Worm (Caenorhabditis elegans) whole organism, L1 larva: ENCODE data around the gene C06A1.6.
A peak's percentile ranks its signal among the peaks of the same experiment; 100 is the strongest.

ENCODE experiments used
- C04F5.9 ChIP-seq: sonication (generic microtip); optimal IDR thresholded peaks from 2 replicates; lab custom pipeline; 2016; ENCODE audit warnings: missing genetic modification characterization, missing compliant biosample characterization
- Y116A8C.19 ChIP-seq: sonication (generic microtip); optimal IDR thresholded peaks from 2 replicates; lab custom pipeline; 2016; ENCODE audit warnings: missing compliant biosample characterization, missing genetic modification characterization, borderline replicate concordance
- aly-2 ChIP-seq: fragments of 150-350 bp; optimal IDR thresholded peaks from 2 replicates; lab custom pipeline; 2014; ENCODE audit warnings: missing biosample characterization, missing genetic modification characterization
- ama-1 ChIP-seq: fragments of 150-350 bp; optimal IDR thresholded peaks from 2 replicates; lab custom pipeline; 2014
- ceh-63 ChIP-seq: fragments of 200-800 bp; sonication (Bioruptor generic); optimal IDR thresholded peaks from 2 replicates; lab custom pipeline; 2018; ENCODE audit warnings: mild to moderate bottlenecking, missing genetic modification characterization, missing compliant biosample characterization
- ceh-82 ChIP-seq, 3 experiments: fragments of 150-350 bp in 1 of 3; sonication (generic microtip) in 2 of 3; optimal IDR thresholded peaks; 2 replicates each; lab custom pipeline; 2014 to 2017; ENCODE audit warnings: missing biosample characterization in 3 of 3, missing genetic modification characterization in 3 of 3
- ceh-88 ChIP-seq: fragments of 200-800 bp; sonication (Bioruptor generic); IDR thresholded peaks from 2 replicates; pipeline ENCODE4 v1.3.6; 2022; ENCODE audit warnings: missing genetic modification characterization, missing compliant biosample characterization
- ces-1 ChIP-seq: fragments of 150-350 bp; optimal IDR thresholded peaks from 2 replicates; lab custom pipeline; 2014; ENCODE audit warnings: missing biosample characterization, missing genetic modification reagents, missing genetic modification characterization
- dpl-1 ChIP-seq, 3 experiments: fragments of 150-350 bp in 2 of 3; sonication (generic microtip) in 1 of 3; optimal IDR thresholded peaks; 2 replicates each; lab custom pipeline; 2014 to 2017; ENCODE audit warnings: missing biosample characterization in 3 of 3, missing genetic modification characterization in 3 of 3, missing genetic modification reagents in 3 of 3
- efl-1 ChIP-seq, 4 experiments: fragments of 150-350 bp; optimal IDR thresholded peaks in 3 of 4; peaks in 1 of 4; 1 replicate in 1 of 4; 2 replicates in 3 of 4; lab custom pipeline; 2014; ENCODE audit warnings: missing biosample characterization in 2 of 4, missing genetic modification characterization in 2 of 4, missing genetic modification reagents in 2 of 4
- efl-3 ChIP-seq: fragments of 200-800 bp; sonication (Bioruptor generic); optimal IDR thresholded peaks from 2 replicates; lab custom pipeline; 2018; ENCODE audit warnings: mild to moderate bottlenecking, missing genetic modification characterization, missing compliant biosample characterization
- egl-13 ChIP-seq: sonication (generic microtip); optimal IDR thresholded peaks from 2 replicates; lab custom pipeline; 2016; ENCODE audit warnings: missing genotype, missing genetic modification reagents, missing genetic modification characterization, missing compliant biosample characterization
- elt-2 ChIP-seq: sonication (generic microtip); optimal IDR thresholded peaks from 2 replicates; lab custom pipeline; 2016; ENCODE audit warnings: missing genetic modification characterization, mild to moderate bottlenecking, inconsistent platforms, missing compliant biosample characterization, missing genetic modification reagents
- fkh-8 ChIP-seq: sonication (generic microtip); optimal IDR thresholded peaks from 2 replicates; lab custom pipeline; 2016; ENCODE audit warnings: mild to moderate bottlenecking, missing genetic modification characterization, missing compliant biosample characterization
- jun-1 ChIP-seq: fragments of 150-350 bp; optimal IDR thresholded peaks from 2 replicates; lab custom pipeline; 2014; ENCODE audit warnings: missing biosample characterization, missing genetic modification reagents, missing genetic modification characterization
- lin-13 ChIP-seq: fragments of 150-350 bp; optimal IDR thresholded peaks from 2 replicates; lab custom pipeline; 2014; ENCODE audit warnings: missing biosample characterization, missing genetic modification reagents, missing genetic modification characterization
- lin-14 ChIP-seq: fragments of 200-800 bp; sonication (Bioruptor generic); optimal IDR thresholded peaks from 2 replicates; lab custom pipeline; 2018; ENCODE audit warnings: mild to moderate bottlenecking, missing genetic modification characterization, moderate library complexity, missing compliant biosample characterization
- lin-15B ChIP-seq: fragments of 150-350 bp; sonication (generic microtip); optimal IDR thresholded peaks from 3 replicates; lab custom pipeline; 2014; ENCODE audit warnings: missing biosample characterization, missing genetic modification characterization
- lir-3 ChIP-seq: sonication (generic microtip); optimal IDR thresholded peaks from 2 replicates; lab custom pipeline; 2016; ENCODE audit warnings: mild to moderate bottlenecking, missing genetic modification characterization, moderate library complexity, missing compliant biosample characterization; ENCODE audit not compliant: poor library complexity
- lsy-2 ChIP-seq, 2 experiments: fragments of 150-350 bp; optimal IDR thresholded peaks; 2 replicates each; lab custom pipeline; 2014; ENCODE audit warnings: missing biosample characterization in 2 of 2, missing genetic modification characterization in 2 of 2
- mab-9 ChIP-seq: fragments of 200-800 bp; sonication (Bioruptor generic); IDR thresholded peaks from 2 replicates; pipeline ENCODE4 v1.3.6; 2022; ENCODE audit warnings: missing genetic modification reagents, missing genetic modification characterization, missing compliant biosample characterization
- mdl-1 ChIP-seq, 2 experiments: fragments of 150-350 bp; optimal IDR thresholded peaks; 2 replicates each; lab custom pipeline; 2014 to 2017; ENCODE audit warnings: missing biosample characterization in 2 of 2, missing genetic modification characterization in 2 of 2, inconsistent platforms in 1 of 2
- mef-2 ChIP-seq: fragments of 150-350 bp; optimal IDR thresholded peaks from 2 replicates; lab custom pipeline; 2014; ENCODE audit warnings: missing biosample characterization, missing genetic modification characterization
- nhr-12 ChIP-seq: sonication (generic microtip); optimal IDR thresholded peaks from 2 replicates; lab custom pipeline; 2017; ENCODE audit warnings: missing biosample characterization, missing genetic modification characterization
- nhr-19 ChIP-seq: fragments of 200-800 bp; sonication (Bioruptor generic); conservative IDR thresholded peaks from 2 replicates; pipeline ENCODE4 v1.3.6; 2022; ENCODE audit warnings: missing genetic modification characterization, missing compliant biosample characterization
- nhr-20 ChIP-seq: sonication (generic microtip); optimal IDR thresholded peaks from 2 replicates; lab custom pipeline; 2016; ENCODE audit warnings: mild to moderate bottlenecking, missing genetic modification characterization, missing compliant biosample characterization
- nhr-47 ChIP-seq: sonication (generic microtip); optimal IDR thresholded peaks from 2 replicates; lab custom pipeline; 2016; ENCODE audit warnings: mild to moderate bottlenecking, missing genetic modification characterization, moderate library complexity, missing compliant biosample characterization
- nhr-71 ChIP-seq: sonication (generic microtip); optimal IDR thresholded peaks from 2 replicates; lab custom pipeline; 2016; ENCODE audit warnings: mild to moderate bottlenecking, missing genetic modification characterization, moderate library complexity, missing compliant biosample characterization
- nhr-77 ChIP-seq: fragments of 150-350 bp; optimal IDR thresholded peaks from 2 replicates; lab custom pipeline; 2014; ENCODE audit warnings: missing biosample characterization, missing genetic modification characterization
- nhr-85 ChIP-seq: sonication (generic microtip); peaks from one replicate; lab custom pipeline; 2016; ENCODE audit warnings: missing genetic modification characterization, inconsistent platforms, missing compliant biosample characterization
- pag-3 ChIP-seq: sonication (generic microtip); optimal IDR thresholded peaks from 2 replicates; lab custom pipeline; 2017; ENCODE audit warnings: missing genetic modification characterization, mild to moderate bottlenecking, missing compliant biosample characterization, antibody characterized with exemption, borderline replicate concordance; ENCODE audit not compliant: insufficient read depth
- pax-3 ChIP-seq: fragments of 200-800 bp; sonication (Bioruptor generic); optimal IDR thresholded peaks from 2 replicates; lab custom pipeline; 2018; ENCODE audit warnings: mild to moderate bottlenecking, missing genetic modification characterization, moderate library complexity, missing compliant biosample characterization
- pqm-1 ChIP-seq: sonication (generic microtip); optimal IDR thresholded peaks from 3 replicates; lab custom pipeline; 2017; ENCODE audit warnings: missing biosample characterization, missing genetic modification characterization
- rnt-1 ChIP-seq: sonication (generic microtip); optimal IDR thresholded peaks from 2 replicates; lab custom pipeline; 2016; ENCODE audit warnings: mild to moderate bottlenecking, missing genetic modification characterization, moderate library complexity, missing compliant biosample characterization
- skn-1 ChIP-seq: fragments of 150-350 bp; optimal IDR thresholded peaks from 2 replicates; lab custom pipeline; 2014; ENCODE audit warnings: missing biosample characterization, missing genetic modification characterization
- snu-23 ChIP-seq: sonication (generic microtip); optimal IDR thresholded peaks from 2 replicates; lab custom pipeline; 2016; ENCODE audit warnings: missing genetic modification characterization, missing compliant biosample characterization
- sptf-1 ChIP-seq: fragments of 150-350 bp; optimal IDR thresholded peaks from 2 replicates; lab custom pipeline; 2014; ENCODE audit warnings: missing biosample characterization, missing genetic modification characterization
- swsn-7 ChIP-seq: sonication (generic microtip); optimal IDR thresholded peaks from 2 replicates; lab custom pipeline; 2016; ENCODE audit warnings: missing genetic modification characterization, missing compliant biosample characterization
- tlp-1 ChIP-seq: fragments of 150-350 bp; optimal IDR thresholded peaks from 2 replicates; lab custom pipeline; 2014; ENCODE audit warnings: missing biosample characterization, missing genetic modification characterization
- unc-62 ChIP-seq: fragments of 150-350 bp; optimal IDR thresholded peaks from 2 replicates; lab custom pipeline; 2014; ENCODE audit warnings: missing biosample characterization, missing genetic modification reagents, missing genetic modification characterization
- zip-4 ChIP-seq: fragments of 200-800 bp; sonication (Bioruptor generic); optimal IDR thresholded peaks from 2 replicates; lab custom pipeline; 2018; ENCODE audit warnings: mild to moderate bottlenecking, missing genetic modification characterization, moderate library complexity, missing compliant biosample characterization
- ztf-11 ChIP-seq, 2 experiments: sonication (generic microtip); optimal IDR thresholded peaks; 2 replicates each; lab custom pipeline; 2016 to 2017; ENCODE audit warnings: missing genetic modification characterization in 2 of 2, missing biosample characterization in 1 of 2, missing compliant biosample characterization in 1 of 2
- ztf-4 ChIP-seq: fragments of 150-350 bp; optimal IDR thresholded peaks from 2 replicates; lab custom pipeline; 2014; ENCODE audit warnings: missing biosample characterization, missing genetic modification characterization

C06A1.6 gene

DNA sequence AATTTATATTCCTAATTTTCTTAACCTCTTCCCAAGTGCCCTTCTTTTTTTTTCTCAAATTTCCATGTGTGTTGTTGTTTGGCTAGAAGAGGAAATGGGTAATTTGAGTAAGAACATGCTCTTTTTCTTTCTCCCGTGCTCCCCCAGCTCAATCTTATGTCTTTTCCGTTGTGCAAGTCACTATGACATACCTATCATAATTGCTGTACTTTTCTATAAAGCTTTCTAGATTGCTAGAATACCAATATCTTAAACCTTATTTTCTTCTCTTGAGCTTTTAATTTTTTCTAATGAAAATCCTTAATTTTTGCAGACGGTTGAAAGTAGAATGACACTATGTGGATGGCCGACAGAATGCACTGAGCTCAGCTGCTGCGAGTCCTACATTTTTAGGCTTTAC, 5.8 kb upstream of the C06A1.6 start, which contains the start of gene txt-13:
TSS of gene txt-13 (plus strand) at position 301 of the 400 bp plus-strand sequence.
- no peak for TF ChIP-seq pqm-1 (tag; lab: Kevin White, UChicago)
- TF ChIP-seq ceh-82 (tag; optimal IDR thresholded peaks at IDR 0.05; lab: Kevin White, UChicago) = no peak
- TF ChIP-seq pax-3 (tag; lab: Kevin White, UChicago) = no peak
- no peak for TF ChIP-seq efl-3 (GFP tag; lab: Kevin White, UChicago)
- no peak for TF ChIP-seq skn-1
- TF ChIP-seq lir-3 (tag; lab: Kevin White, UChicago) = no peak
- TF ChIP-seq nhr-12 (tag; lab: Kevin White, UChicago) = no peak
- TF ChIP-seq ceh-63 (GFP tag; lab: Kevin White, UChicago) = no peak
- no peak for TF ChIP-seq mef-2 (tag; lab: Kevin White, UChicago)
- no peak for TF ChIP-seq dpl-1 (GFP tag; optimal IDR thresholded peaks at IDR 0.05; lab: Kevin White, UChicago)
- TF ChIP-seq mdl-1 (tag; optimal IDR thresholded peaks at IDR 0.05; lab: Kevin White, UChicago) = no peak
- TF ChIP-seq unc-62 (GFP tag; lab: Kevin White, UChicago) = no peak
- no peak for TF ChIP-seq nhr-77 (tag; lab: Kevin White, UChicago)
- TF ChIP-seq nhr-85 (tag; lab: Kevin White, UChicago) = no peak
- TF ChIP-seq, all 84 proteins: peak for 0

DNA sequence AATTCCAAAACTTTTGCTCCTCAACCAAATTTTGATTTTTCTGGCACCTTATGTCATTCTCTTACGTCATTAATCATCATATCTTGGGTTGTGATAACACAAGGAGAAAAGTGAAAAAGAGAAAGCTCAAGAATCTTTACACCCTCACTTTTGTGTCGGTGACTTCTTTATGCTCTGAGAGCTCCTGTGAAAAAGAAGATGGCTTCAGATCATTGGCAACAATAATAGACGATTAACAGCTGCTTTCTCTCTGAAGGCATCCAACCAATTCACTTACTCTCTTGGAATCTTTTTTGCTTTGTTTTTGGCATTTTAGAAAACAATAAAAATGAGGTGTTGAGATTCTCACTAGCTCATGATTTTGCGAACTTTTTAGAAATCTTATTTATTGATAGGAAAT, 5.0 kb upstream of the C06A1.6 start:
- TF ChIP-seq aly-2 (tag; lab: Kevin White, UChicago) (no peak), nhr-71 (tag; lab: Kevin White, UChicago) (peak; percentile 43), C04F5.9 (tag; lab: Kevin White, UChicago) (no peak), elt-2 (tag; lab: Kevin White, UChicago) (no peak), efl-1 (optimal IDR thresholded peaks at IDR 0.05; lab: Kevin White, UChicago) (peak in 1 of 2 experiments; percentile 3), efl-1 (GFP tag; optimal IDR thresholded peaks at IDR 0.05 in 1 of 2; lab: Kevin White, UChicago) (no peak), lsy-2 (tag; optimal IDR thresholded peaks at IDR 0.05; lab: Kevin White, UChicago) (peak in 1 of 2 experiments; percentile 13), lin-14 (peak; percentile 79), ceh-82 (tag; optimal IDR thresholded peaks at IDR 0.05; lab: Kevin White, UChicago) (no peak), tlp-1 (tag; lab: Kevin White, UChicago) (no peak), rnt-1 (tag; lab: Kevin White, UChicago) (peak; percentile 44), ceh-63 (GFP tag; lab: Kevin White, UChicago) (no peak), lin-13 (no peak), pag-3 (tag; lab: Kevin White, UChicago) (peak; percentile 86)

DNA sequence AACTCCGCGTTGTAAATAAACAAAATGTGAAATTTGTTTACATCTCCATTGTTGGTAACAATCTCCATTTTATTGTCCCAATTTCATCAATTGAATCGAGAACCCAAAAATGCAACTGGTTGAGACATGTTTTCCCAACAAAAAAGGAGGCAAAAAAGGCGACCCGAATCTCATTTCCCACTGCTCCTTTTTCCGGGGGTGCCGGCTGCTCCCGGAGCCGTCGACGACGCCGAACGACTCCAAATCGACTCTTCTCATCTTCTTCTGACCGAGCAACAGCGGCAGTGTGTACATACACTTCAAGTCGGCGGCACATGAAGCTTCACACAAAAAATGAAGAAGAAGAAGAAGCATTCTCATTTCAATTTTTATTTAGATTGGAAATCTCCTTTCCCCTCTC, 2.0 kb upstream of the C06A1.6 start:
- TF ChIP-seq snu-23 = no peak
- no peak for TF ChIP-seq nhr-47 (tag; lab: Kevin White, UChicago)
- no peak for TF ChIP-seq ztf-11 (tag; optimal IDR thresholded peaks at IDR 0.05; lab: Kevin White, UChicago)
- no peak for TF ChIP-seq sptf-1 (tag; lab: Kevin White, UChicago)
- TF ChIP-seq ztf-4 (tag; lab: Kevin White, UChicago) = no peak
- no peak for TF ChIP-seq lir-3 (tag; lab: Kevin White, UChicago)
- peak; percentile 30 for TF ChIP-seq lin-14

ce11 chrII:10563368-10563767, 1.1 kb downstream of the C06A1.6 start, which contains the start of gene cdc-48.1:
Gene cdc-48.1 (minus strand): TSS chrII:10563407.
- TF ChIP-seq nhr-85 (tag; lab: Kevin White, UChicago) = peak; percentile 100
- TF ChIP-seq ztf-11 (tag; optimal IDR thresholded peaks at IDR 0.05; lab: Kevin White, UChicago) = peak in 1 of 2 experiments; percentile 98
- TF ChIP-seq Y116A8C.19 = peak; percentile 24
- peak; percentile 100 for TF ChIP-seq skn-1
- TF ChIP-seq zip-4 (GFP tag; lab: Kevin White, UChicago) = peak; percentile 96
- TF ChIP-seq pax-3 (tag; lab: Kevin White, UChicago) = peak; percentile 99
- TF ChIP-seq egl-13 (tag; lab: Kevin White, UChicago) = peak; percentile 100
- peak; percentile 99 for TF ChIP-seq mab-9 (GFP tag; lab: Robert Waterston, UW)
- peak; percentile 100 for TF ChIP-seq aly-2 (tag; lab: Kevin White, UChicago)
- TF ChIP-seq unc-62 (GFP tag; lab: Kevin White, UChicago) = peak; percentile 100
- peak; percentile 100 for TF ChIP-seq nhr-47 (tag; lab: Kevin White, UChicago)
- peak; percentile 100 for TF ChIP-seq fkh-8
- peak; percentile 100 for TF ChIP-seq lin-13
- peak; percentile 100 for TF ChIP-seq nhr-20 (tag; lab: Kevin White, UChicago)
- peak; percentile 97 for TF ChIP-seq ces-1 (GFP tag; lab: Kevin White, UChicago)
- TF ChIP-seq nhr-19 (GFP tag; lab: Robert Waterston, UW) = peak; percentile 100
- TF ChIP-seq swsn-7 (tag; lab: Kevin White, UChicago) = peak; percentile 100
- peak; percentile 99 for TF ChIP-seq jun-1 (tag; lab: Kevin White, UChicago)
- TF ChIP-seq lin-15B (tag; lab: Kevin White, UChicago) = peak; percentile 100
- TF ChIP-seq efl-3 (GFP tag; lab: Kevin White, UChicago) = peak; percentile 88
- TF ChIP-seq ceh-88 = peak; percentile 99
- TF ChIP-seq ama-1 (lab: Kevin White, UChicago) = peak; percentile 98
- TF ChIP-seq lir-3 (tag; lab: Kevin White, UChicago) = peak; percentile 98
- TF ChIP-seq mdl-1 (tag; optimal IDR thresholded peaks at IDR 0.05; lab: Kevin White, UChicago) = peak; percentile 82 to 99
